Fruit fly (Drosophila melanogaster) whole organism, embryonic: ENCODE data around the gene CG13031.
A peak's percentile ranks its signal among the peaks of the same experiment; 100 is the strongest.

ENCODE experiments used
- Atf6 ChIP-seq: fragments of 200-800 bp; sonication (Bioruptor generic); IDR thresholded peaks from 2 replicates; pipeline ENCODE4 v1.3.6; 2022; ENCODE audit warnings: missing biosample characterization, missing genetic modification characterization
- B-H2 ChIP-seq: fragments of 200-800 bp; sonication (Bioruptor generic); optimal IDR thresholded peaks from 2 replicates; lab custom pipeline; 2018; ENCODE audit warnings: missing biosample characterization, mild to moderate bottlenecking, missing genetic modification characterization
- Bteb2 ChIP-seq: fragments of 200-800 bp; sonication (Bioruptor generic); optimal IDR thresholded peaks from 2 replicates; lab custom pipeline; 2016; ENCODE audit warnings: missing biosample characterization, missing genetic modification characterization
- C15 ChIP-seq: fragments of 200-800 bp; sonication (Bioruptor generic); IDR thresholded peaks from 3 replicates; pipeline ENCODE4 v1.3.6; 2022; ENCODE audit warnings: missing biosample characterization, missing genetic modification characterization
- CG1024 ChIP-seq: fragments of 200-800 bp; sonication (Bioruptor generic); IDR thresholded peaks from 2 replicates; pipeline ENCODE4 v1.3.6; 2022; ENCODE audit warnings: missing biosample characterization, missing genetic modification characterization
- CG10431 ChIP-seq: fragments of 200-800 bp; sonication (Bioruptor generic); optimal IDR thresholded peaks from 3 replicates; lab custom pipeline; 2018; ENCODE audit warnings: missing biosample characterization, mild to moderate bottlenecking, missing genetic modification characterization
- CG10565 ChIP-seq: fragments of 200-800 bp; sonication (Bioruptor generic); optimal IDR thresholded peaks from 3 replicates; lab custom pipeline; 2016; ENCODE audit warnings: missing biosample characterization, mild to moderate bottlenecking, missing genetic modification characterization
- CG10959 ChIP-seq: fragments of 200-800 bp; sonication (Bioruptor generic); IDR thresholded peaks from 2 replicates; pipeline ENCODE4 v1.3.6; 2022; ENCODE audit warnings: missing biosample characterization, missing genetic modification characterization
- CG12071 ChIP-seq: fragments of 200-800 bp; sonication (Bioruptor generic); optimal IDR thresholded peaks from 3 replicates; lab custom pipeline; 2018; ENCODE audit warnings: missing biosample characterization, mild to moderate bottlenecking, missing genetic modification characterization
- CG12236 ChIP-seq: fragments of 200-800 bp; sonication (Bioruptor generic); optimal IDR thresholded peaks from 2 replicates; lab custom pipeline; 2016; ENCODE audit warnings: missing biosample characterization, missing genetic modification characterization
- CG13894 ChIP-seq: fragments of 200-800 bp; sonication (Bioruptor generic); optimal IDR thresholded peaks from 3 replicates; lab custom pipeline; 2018; ENCODE audit warnings: missing biosample characterization, mild to moderate bottlenecking, missing genetic modification characterization, moderate library complexity
- CG1529 ChIP-seq: fragments of 200-800 bp; sonication (Bioruptor generic); optimal IDR thresholded peaks from 3 replicates; lab custom pipeline; 2018; ENCODE audit warnings: missing biosample characterization, missing genetic modification characterization
- CG1603 ChIP-seq: fragments of 200-800 bp; sonication (Bioruptor generic); optimal IDR thresholded peaks from 2 replicates; lab custom pipeline; 2019; ENCODE audit warnings: missing biosample characterization, mild to moderate bottlenecking, missing genetic modification characterization, moderate library complexity
- CG17385 ChIP-seq: fragments of 200-800 bp; sonication (Bioruptor generic); optimal IDR thresholded peaks from 3 replicates; lab custom pipeline; 2018; ENCODE audit warnings: missing biosample characterization, mild to moderate bottlenecking, missing genetic modification characterization
- CG18262 ChIP-seq: fragments of 200-800 bp; optimal IDR thresholded peaks from 3 replicates; lab custom pipeline; 2019; ENCODE audit warnings: missing biosample characterization, mild to moderate bottlenecking, missing genetic modification characterization, moderate library complexity
- CG2129 ChIP-seq: fragments of 200-800 bp; sonication (Bioruptor generic); IDR thresholded peaks from 2 replicates; pipeline ENCODE4 v1.3.6; 2022; ENCODE audit warnings: missing biosample characterization, missing genetic modification characterization; ENCODE audit not compliant: partially characterized antibody
- CG2202 ChIP-seq: fragments of 200-800 bp; sonication (Bioruptor generic); optimal IDR thresholded peaks from 2 replicates; lab custom pipeline; 2018; ENCODE audit warnings: missing biosample characterization, mild to moderate bottlenecking, missing genetic modification characterization
- CG30403 ChIP-seq: fragments of 200-800 bp; sonication (Bioruptor generic); optimal IDR thresholded peaks from 3 replicates; lab custom pipeline; 2016; ENCODE audit warnings: missing biosample characterization, missing genetic modification characterization
- CG34224 ChIP-seq: fragments of 200-800 bp; sonication (Bioruptor generic); IDR thresholded peaks from 3 replicates; pipeline ENCODE4 v1.3.6; 2022; ENCODE audit warnings: missing biosample characterization, missing genetic modification characterization; ENCODE audit not compliant: partially characterized antibody
- CG6813 ChIP-seq: fragments of 200-800 bp; sonication (Bioruptor generic); optimal IDR thresholded peaks from 2 replicates; lab custom pipeline; 2017; ENCODE audit warnings: missing biosample characterization, missing genetic modification characterization, mild to moderate bottlenecking, moderate library complexity, missing genetic modification reagents
- CG8924 ChIP-seq: fragments of 200-800 bp; optimal IDR thresholded peaks from 3 replicates; lab custom pipeline; 2019; ENCODE audit warnings: missing biosample characterization, mild to moderate bottlenecking, missing genetic modification characterization, moderate library complexity
- CG8944 ChIP-seq: fragments of 200-800 bp; sonication (Bioruptor generic); optimal IDR thresholded peaks from 3 replicates; lab custom pipeline; 2016; ENCODE audit warnings: missing biosample characterization, missing genetic modification characterization
- CG9727 ChIP-seq: fragments of 200-800 bp; sonication (Bioruptor generic); optimal IDR thresholded peaks from 3 replicates; lab custom pipeline; 2017; ENCODE audit warnings: missing biosample characterization, mild to moderate bottlenecking, missing genetic modification characterization
- Eip74EF ChIP-seq, 2 experiments: fragments of 200-800 bp in 1 of 2; fragments of >200 bp in 1 of 2; sonication (Bioruptor generic) in 1 of 2; optimal IDR thresholded peaks; 2 replicates each; lab custom pipeline; 2017 to 2019; ENCODE audit warnings: missing biosample characterization in 2 of 2, missing genetic modification characterization in 2 of 2, mild to moderate bottlenecking in 1 of 2, moderate library complexity in 1 of 2
- Gsc ChIP-seq: fragments of 200-800 bp; sonication (Bioruptor generic); IDR thresholded peaks from 2 replicates; pipeline ENCODE4 v1.3.6; 2022; ENCODE audit warnings: missing biosample characterization, missing genetic modification characterization
- HmgD ChIP-seq: fragments of 200-800 bp; sonication (Bioruptor generic); optimal IDR thresholded peaks from 3 replicates; lab custom pipeline; 2016; ENCODE audit warnings: missing biosample characterization, missing genetic modification characterization
- Med ChIP-seq: fragments of 200-800 bp; sonication (Bioruptor generic); peaks from one replicate; lab custom pipeline; 2016; ENCODE audit warnings: missing biosample characterization, missing genetic modification characterization, mild to moderate bottlenecking, inconsistent platforms, moderate library complexity
- Mes4 ChIP-seq: fragments of 200-800 bp; sonication (Bioruptor generic); optimal IDR thresholded peaks from 2 replicates; lab custom pipeline; 2016; ENCODE audit warnings: missing biosample characterization, missing genetic modification characterization
- NC2α ChIP-seq: fragments of 200-800 bp; sonication (Bioruptor generic); optimal IDR thresholded peaks from 2 replicates; lab custom pipeline; 2016; ENCODE audit warnings: missing biosample characterization, missing genetic modification characterization
- Rfx ChIP-seq: fragments of 200-800 bp; sonication (Bioruptor generic); IDR thresholded peaks from 2 replicates; pipeline ENCODE4 v1.3.6; 2022; ENCODE audit warnings: missing biosample characterization, missing genetic modification characterization
- Taf1 ChIP-seq: fragments of 200-800 bp; sonication (Bioruptor generic); IDR thresholded peaks from 2 replicates; pipeline ENCODE4 v1.3.6; 2022; ENCODE audit warnings: missing biosample characterization, missing genetic modification characterization
- aop ChIP-seq: fragments of 200-800 bp; sonication (Bioruptor generic); IDR thresholded peaks from 2 replicates; pipeline ENCODE4 v1.3.6; 2022; ENCODE audit warnings: missing biosample characterization, missing genetic modification characterization
- ase ChIP-seq: fragments of 200-800 bp; sonication (Bioruptor generic); IDR thresholded peaks from 3 replicates; pipeline ENCODE4 v1.3.6; 2022; ENCODE audit warnings: missing biosample characterization, missing genetic modification characterization
- bcd ChIP-seq: fragments of 200-800 bp; sonication (Bioruptor generic); optimal IDR thresholded peaks from 2 replicates; lab custom pipeline; 2017; ENCODE audit warnings: missing biosample characterization, mild to moderate bottlenecking, missing genetic modification characterization
- bowl ChIP-seq: fragments of 200-800 bp; sonication (Bioruptor generic); IDR thresholded peaks from 2 replicates; pipeline ENCODE4 v1.3.6; 2022; ENCODE audit warnings: missing biosample characterization, missing genetic modification characterization
- btn ChIP-seq: fragments of 200-800 bp; sonication (Bioruptor generic); optimal IDR thresholded peaks from 2 replicates; lab custom pipeline; 2016; ENCODE audit warnings: missing biosample characterization, missing genetic modification characterization
- crc ChIP-seq: fragments of 200-800 bp; sonication (Bioruptor generic); optimal IDR thresholded peaks from 2 replicates; lab custom pipeline; 2016; ENCODE audit warnings: missing biosample characterization, missing genetic modification characterization
- emc ChIP-seq: fragments of 200-800 bp; sonication (Bioruptor generic); optimal IDR thresholded peaks from 2 replicates; lab custom pipeline; 2016; ENCODE audit warnings: missing biosample characterization, missing genetic modification characterization
- esg ChIP-seq: fragments of 200-800 bp; sonication (Bioruptor generic); conservative IDR thresholded peaks from 2 replicates; pipeline ENCODE4 v1.3.6; 2022; ENCODE audit warnings: missing biosample characterization, missing genetic modification characterization
- eve ChIP-seq, 2 experiments: fragments of >200 bp; optimal IDR thresholded peaks; 2 replicates each; lab custom pipeline; 2017; ENCODE audit warnings: missing biosample characterization in 2 of 2, missing genetic modification characterization in 2 of 2
- ewg ChIP-seq: fragments of 200-800 bp; sonication (Bioruptor generic); optimal IDR thresholded peaks from 3 replicates; lab custom pipeline; 2017; ENCODE audit warnings: mild to moderate bottlenecking, missing biosample characterization, missing genetic modification reagents, missing genetic modification characterization
- eyg ChIP-seq: fragments of 200-800 bp; sonication (Bioruptor generic); optimal IDR thresholded peaks from 3 replicates; lab custom pipeline; 2016; ENCODE audit warnings: missing biosample characterization, missing genetic modification characterization
- hkb ChIP-seq, 2 experiments: fragments of 200-800 bp in 1 of 2; fragments of >200 bp in 1 of 2; sonication (Bioruptor generic) in 1 of 2; IDR thresholded peaks in 1 of 2; optimal IDR thresholded peaks in 1 of 2; 2 replicates each; pipeline versions ENCODE4 v1.3.6 to Lab custom; 2017 to 2022; ENCODE audit warnings: missing biosample characterization in 1 of 2, missing genetic modification characterization in 1 of 2
- jing ChIP-seq: fragments of 200-800 bp; sonication (Bioruptor generic); optimal IDR thresholded peaks from 2 replicates; lab custom pipeline; 2018; ENCODE audit warnings: missing biosample characterization, mild to moderate bottlenecking, missing genetic modification characterization
- lilli ChIP-seq: fragments of 200-800 bp; sonication (Bioruptor generic); optimal IDR thresholded peaks from 3 replicates; lab custom pipeline; 2016; ENCODE audit warnings: missing biosample characterization, missing genetic modification characterization
- oc ChIP-seq: fragments of 200-800 bp; sonication (Bioruptor generic); optimal IDR thresholded peaks from 2 replicates; lab custom pipeline; 2018; ENCODE audit warnings: missing biosample characterization, mild to moderate bottlenecking, missing genetic modification characterization, moderate library complexity
- org-1 ChIP-seq: fragments of 200-800 bp; sonication (Bioruptor generic); optimal IDR thresholded peaks from 2 replicates; lab custom pipeline; 2017; ENCODE audit warnings: missing biosample characterization, missing genetic modification characterization
- sens-2 ChIP-seq: fragments of 200-800 bp; sonication (Bioruptor generic); IDR thresholded peaks from 2 replicates; pipeline ENCODE4 v1.3.6; 2022; ENCODE audit warnings: missing biosample characterization, missing genetic modification characterization
- sob ChIP-seq: fragments of 200-800 bp; sonication (Bioruptor generic); IDR thresholded peaks from 2 replicates; pipeline ENCODE4 v1.3.6; 2022; ENCODE audit warnings: missing biosample characterization, missing genetic modification characterization
- tio ChIP-seq: fragments of 200-800 bp; sonication (Bioruptor generic); optimal IDR thresholded peaks from 2 replicates; lab custom pipeline; 2017; ENCODE audit warnings: missing biosample characterization, missing genetic modification characterization, inconsistent platforms
- zen2 ChIP-seq: fragments of 200-800 bp; sonication (Bioruptor generic); IDR thresholded peaks from 3 replicates; pipeline ENCODE4 v1.3.6; 2022; ENCODE audit warnings: missing biosample characterization, missing genetic modification characterization; ENCODE audit not compliant: partially characterized antibody

CG13031 gene

DNA sequence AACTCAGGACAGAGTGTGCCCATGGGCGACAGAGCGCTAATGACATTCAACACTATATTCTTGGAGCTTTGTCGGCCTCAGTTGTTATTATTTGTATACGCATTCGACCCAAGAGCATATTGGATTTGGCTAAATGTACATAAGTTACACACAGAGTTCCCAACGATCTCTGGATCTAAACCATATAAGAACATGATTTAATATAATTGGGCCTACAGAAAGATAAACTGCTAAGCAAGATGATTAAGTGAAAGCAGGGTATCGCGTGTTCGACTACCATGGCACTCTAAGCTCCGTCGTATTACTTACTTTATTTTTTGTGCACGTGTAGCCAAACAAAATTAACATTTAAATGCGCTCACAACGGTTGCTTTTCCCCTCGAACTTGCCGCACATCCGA lies 35.6 kb downstream of the CG13031 start (continued):
- peak; percentile 77 for TF ChIP-seq Med (GFP tag; lab: Kevin White, UChicago)
- peak; percentile 8 for TF ChIP-seq Bteb2
- peak; percentile 37 for TF ChIP-seq CG30403 (GFP tag; lab: Kevin White, UChicago)
- peak; percentile 27 for TF ChIP-seq CG17385
- TF ChIP-seq bowl (GFP tag; lab: Robert Waterston, UW), result no peak
- TF ChIP-seq CG10565 (GFP tag; lab: Kevin White, UChicago), result no peak
- no peak for TF ChIP-seq emc (GFP tag; lab: Kevin White, UChicago)
- no peak for TF ChIP-seq eyg (GFP tag; lab: Kevin White, UChicago)
- TF ChIP-seq CG2129 (GFP tag; lab: Robert Waterston, UW), result no peak
- no peak for TF ChIP-seq Rfx (GFP tag; lab: Robert Waterston, UW)
- no peak for TF ChIP-seq btn (GFP tag; lab: Kevin White, UChicago)
- peak; percentile 7 for TF ChIP-seq NC2α (GFP tag; lab: Kevin White, UChicago)
- TF ChIP-seq hkb (optimal IDR thresholded peaks at IDR 0.05; lab: Kevin White, UChicago), result no peak
- TF ChIP-seq hkb (GFP tag; IDR thresholded peaks at IDR 0.05; lab: Robert Waterston, UW), result no peak
- TF ChIP-seq bcd (GFP tag; lab: Kevin White, UChicago), result peak; percentile 9
- no peak for TF ChIP-seq sob (GFP tag; lab: Robert Waterston, UW)
- TF ChIP-seq oc (tag; lab: Kevin White, UChicago), result peak; percentile 51
- TF ChIP-seq Eip74EF (GFP tag; optimal IDR thresholded peaks at IDR 0.05; lab: Kevin White, UChicago), result peak in 1 of 2 experiments; percentile 1
- no peak for TF ChIP-seq zen2 (GFP tag; lab: Robert Waterston, UW)
- no peak for TF ChIP-seq CG10431 (GFP tag; lab: Kevin White, UChicago)
- no peak for TF ChIP-seq CG1529
- no peak for TF ChIP-seq CG6813
- TF ChIP-seq Taf1, result no peak
- no peak for TF ChIP-seq aop (GFP tag; lab: Robert Waterston, UW)
- TF ChIP-seq CG13894 (tag; lab: Kevin White, UChicago), result peak; percentile 13
- no peak for TF ChIP-seq CG10959 (GFP tag; lab: Robert Waterston, UW)
- no peak for TF ChIP-seq CG1024 (GFP tag; lab: Robert Waterston, UW)
- peak; percentile 18 for TF ChIP-seq jing (GFP tag; lab: Kevin White, UChicago)
- TF ChIP-seq CG8924 (tag; lab: Kevin White, UChicago), result peak; percentile 26
- TF ChIP-seq tio, result peak; percentile 23
- peak; percentile 18 for TF ChIP-seq CG12071 (GFP tag; lab: Kevin White, UChicago)
- TF ChIP-seq org-1 (GFP tag; lab: Kevin White, UChicago), result no peak
- no peak for TF ChIP-seq CG12236
- peak; percentile 6 for TF ChIP-seq CG8944 (GFP tag; lab: Kevin White, UChicago)
- no peak for TF ChIP-seq HmgD (GFP tag; lab: Kevin White, UChicago)
- TF ChIP-seq B-H2 (GFP tag; lab: Kevin White, UChicago), result no peak
- peak in 1 of 2 experiments; percentile 78 for TF ChIP-seq eve (GFP tag; optimal IDR thresholded peaks at IDR 0.05; lab: Kevin White, UChicago)
- peak; percentile 69 for TF ChIP-seq CG1603 (tag; lab: Kevin White, UChicago)
- TF ChIP-seq ewg, result peak; percentile 36
- TF ChIP-seq esg (GFP tag; lab: Robert Waterston, UW), result peak; percentile 33; the same call in 1 of the 2 replicates
- TF ChIP-seq lilli (GFP tag; lab: Kevin White, UChicago), result peak; percentile 35
- TF ChIP-seq Mes4 (GFP tag; lab: Kevin White, UChicago), result no peak
- TF ChIP-seq CG2202 (tag; lab: Kevin White, UChicago), result peak; percentile 33
- TF ChIP-seq sens-2 (GFP tag; lab: Robert Waterston, UW), result no peak
- no peak for TF ChIP-seq ase (GFP tag; lab: Robert Waterston, UW)
- TF ChIP-seq CG34224 (GFP tag; lab: Robert Waterston, UW), result no peak
- TF ChIP-seq crc (GFP tag; lab: Kevin White, UChicago), result no peak
- TF ChIP-seq C15, result no peak
- no peak for TF ChIP-seq CG9727 (GFP tag; lab: Kevin White, UChicago)
- no peak for TF ChIP-seq Gsc (GFP tag; lab: Robert Waterston, UW)
- TF ChIP-seq CG18262 (tag; lab: Kevin White, UChicago), result peak; percentile 57
- no peak for TF ChIP-seq Atf6 (GFP tag; lab: Robert Waterston, UW)
